Worm (Caenorhabditis elegans): Measurements from ENCODE around the gene F29A7.6.

ce11 chrII:2787849-2788248 is 35.4 kb upstream of the F29A7.6 start:
- no peak for TF ChIP-seq nhr-11 (tag; optimal IDR thresholded peaks at IDR 0.05)
- TF ChIP-seq lin-13 (GFP tag; optimal IDR thresholded peaks at IDR 0.05): no peak
- TF ChIP-seq egl-27 (tag; optimal IDR thresholded peaks at IDR 0.05): no peak
- TF ChIP-seq blmp-1 (tag; optimal IDR thresholded peaks at IDR 0.05): no peak
- TF ChIP-seq tbx-2 (tag; optimal IDR thresholded peaks at IDR 0.05): no peak
- TF ChIP-seq dsc-1 (tag; optimal IDR thresholded peaks at IDR 0.05): no peak
